Fruit fly (Drosophila melanogaster) ovary, adult (tissue): ENCODE data around the gene corto.
A peak's percentile ranks its signal among the peaks of the same experiment; 100 is the strongest.

Source experiments
- CG17801 ChIP-seq: fragments of 200-800 bp; optimal IDR thresholded peaks from 2 replicates; lab custom pipeline; 2019; ENCODE audit warnings: missing biosample characterization, mild to moderate bottlenecking, missing genetic modification characterization, moderate library complexity; ENCODE audit not compliant: partially characterized antibody

The corto gene

DNA sequence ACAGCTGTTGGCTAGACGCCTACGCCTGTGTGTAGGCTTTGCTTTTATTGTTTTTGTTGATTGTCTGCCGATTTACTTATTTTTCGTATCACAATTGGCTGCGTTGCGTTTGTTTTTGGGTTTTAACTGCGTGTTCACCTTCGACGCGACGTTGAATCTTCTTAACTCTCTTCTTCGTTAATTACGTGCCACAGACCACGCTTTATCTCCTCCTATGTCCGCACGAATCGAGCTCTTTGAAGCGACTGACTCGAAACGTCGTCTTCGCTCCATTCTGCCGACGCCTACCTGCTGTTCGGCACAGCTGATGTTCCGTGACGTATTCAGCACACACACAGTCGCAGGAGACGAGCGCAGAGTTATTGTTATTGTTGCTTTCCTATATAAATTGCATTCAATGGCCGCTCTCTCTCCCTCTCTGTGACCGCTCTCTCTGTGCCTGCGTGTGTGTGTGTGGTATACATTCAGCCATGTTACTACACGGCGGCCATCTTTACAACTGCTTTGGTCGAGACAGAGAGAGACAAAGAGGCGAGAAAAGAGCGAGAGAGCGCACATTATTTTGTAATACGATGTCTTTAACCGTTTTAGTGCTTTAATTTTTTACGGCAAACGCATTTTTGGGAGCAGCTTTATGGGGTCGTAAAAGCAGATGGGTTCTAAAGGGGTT is at the start of gene corto:
TSS of gene corto (minus strand) at position 251 of the 670 bp plus-strand sequence.
- peak; percentile 19 for TF ChIP-seq CG17801 (GFP tag; lab: Kevin White, UChicago)

DNA sequence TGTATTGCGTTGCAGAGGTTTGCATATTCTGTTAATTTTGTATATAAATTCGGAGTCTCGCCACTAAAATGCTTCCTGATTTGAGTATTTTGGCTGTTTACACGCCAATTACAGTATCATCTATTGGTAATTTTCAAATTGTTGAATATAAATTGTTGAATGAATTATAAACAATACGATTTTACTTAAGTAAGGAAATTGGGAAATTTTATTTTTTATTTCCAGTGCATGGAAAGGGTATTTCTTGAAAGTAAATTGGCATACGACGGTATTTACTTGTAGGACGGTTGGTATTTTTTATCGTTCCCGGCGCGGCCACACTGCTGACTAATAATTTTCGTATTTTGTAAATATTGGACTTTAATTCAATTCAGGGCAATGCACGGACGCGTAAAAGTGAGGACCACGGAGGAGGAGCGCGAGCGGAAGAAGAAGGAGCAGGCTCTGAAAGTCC is 40.9 kb upstream of the corto start, which contains the start of gene RabGGTa:
TSS of gene RabGGTa (plus strand) at position 298 of the 454 bp plus-strand sequence.
- TF ChIP-seq CG17801 (GFP tag; lab: Kevin White, UChicago): no peak

- no peak for TF ChIP-seq CG17801 (GFP tag; lab: Kevin White, UChicago)
Measured at dm6 chr3R:5126884-5127283, 40.0 kb upstream of the corto start.

DNA sequence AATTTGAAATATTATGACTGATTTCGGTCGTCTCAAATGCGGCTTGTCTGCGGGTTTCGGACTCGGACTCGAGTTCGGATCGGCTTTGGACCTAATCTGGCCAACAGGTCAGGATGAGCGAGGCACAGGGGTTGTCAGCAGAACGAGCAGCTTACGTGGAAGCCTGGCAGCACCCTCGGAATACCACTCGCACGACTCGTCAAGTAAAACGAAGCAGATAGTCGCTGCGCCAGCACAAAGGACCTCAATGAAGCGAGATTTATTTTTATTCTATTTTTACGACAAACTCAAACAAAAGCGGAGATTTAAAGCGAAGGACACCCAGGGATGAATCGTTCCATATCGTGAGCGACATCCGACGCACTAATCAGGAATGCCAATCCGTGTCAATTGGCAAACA is 39.0 kb upstream of the corto start:
- TF ChIP-seq CG17801 (GFP tag; lab: Kevin White, UChicago): no peak

DNA sequence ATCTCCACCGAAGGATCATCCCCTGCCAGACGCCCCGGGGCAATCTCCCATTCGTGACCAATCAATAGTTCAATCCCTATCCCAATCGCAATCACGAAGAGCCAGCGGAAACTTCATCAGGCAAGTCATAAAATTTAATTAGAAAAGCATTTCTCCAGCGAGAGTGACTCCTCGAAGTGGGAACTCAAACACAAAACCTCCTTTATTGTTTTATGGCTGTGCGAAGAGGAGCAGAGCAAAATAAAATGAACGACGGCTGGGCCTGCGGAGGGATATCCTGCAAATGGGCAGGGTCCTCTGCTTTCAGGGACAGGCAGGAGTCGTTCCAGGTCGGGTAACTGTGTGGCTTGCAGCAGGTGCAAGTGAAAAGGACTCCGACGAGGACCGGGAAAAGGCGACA is 38.1 kb upstream of the corto start:
- no peak for TF ChIP-seq CG17801 (GFP tag; lab: Kevin White, UChicago)

DNA sequence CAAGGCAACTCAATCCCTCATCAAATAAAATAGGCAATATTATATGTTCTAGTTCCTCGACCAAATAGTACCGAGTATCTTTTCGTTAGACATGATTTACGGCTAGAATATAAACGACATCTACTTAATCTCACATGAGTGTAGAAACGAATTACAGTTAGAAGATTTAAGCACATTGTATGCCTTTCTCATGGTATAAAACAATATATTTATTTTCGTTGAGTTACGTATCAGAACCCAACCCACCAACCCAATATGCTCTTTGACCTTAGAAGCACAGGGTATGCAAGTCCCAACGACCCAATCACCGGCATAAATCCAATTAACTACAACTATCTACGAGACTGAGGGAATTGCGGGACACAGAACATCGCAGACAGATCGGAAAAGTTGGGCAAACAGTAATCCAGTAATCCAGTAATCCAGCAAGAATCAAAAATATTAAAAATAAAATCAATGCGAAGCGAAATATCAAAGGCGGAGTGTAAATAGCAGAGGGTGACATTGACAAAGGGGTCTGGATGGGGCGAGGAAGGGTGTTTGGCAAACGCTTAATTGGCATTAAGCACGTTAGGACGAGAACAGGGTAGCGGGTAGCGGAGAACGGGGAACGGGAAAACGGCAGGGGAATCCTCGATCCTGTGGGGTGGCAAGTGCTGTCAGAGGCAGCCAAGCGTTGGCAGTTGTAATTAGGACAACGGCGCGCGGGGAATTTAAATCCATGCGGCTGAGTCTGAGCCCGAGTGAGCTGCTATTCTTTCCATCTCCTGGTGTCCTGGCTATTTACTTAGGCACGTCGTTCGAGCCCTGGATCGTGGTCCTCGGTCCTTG is 35.6 kb upstream of the corto start:
- no peak for TF ChIP-seq CG17801 (GFP tag; lab: Kevin White, UChicago)

- TF ChIP-seq CG17801 (GFP tag; lab: Kevin White, UChicago): no peak
Measured at dm6 chr3R:5120461-5121214, 33.8 kb upstream of the corto start.

DNA sequence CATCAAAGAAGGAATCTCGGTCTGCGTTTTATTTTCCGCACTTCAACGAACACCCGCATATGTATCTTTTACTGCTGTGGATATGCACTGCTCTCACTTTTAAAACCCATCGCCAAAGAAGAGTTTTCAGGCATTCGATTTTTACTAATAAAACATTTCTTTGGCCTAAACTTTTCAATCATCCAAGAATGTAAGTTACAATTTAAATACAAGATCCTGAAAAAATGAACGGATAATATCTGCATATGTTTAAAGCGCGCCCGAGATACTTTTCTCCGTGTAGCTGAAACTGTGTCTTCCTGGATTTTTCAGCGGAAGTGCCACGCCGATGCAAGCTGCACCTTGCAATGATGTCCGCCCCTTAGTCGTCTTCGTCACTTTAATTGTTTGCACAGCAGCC is 31.3 kb upstream of the corto start:
- no peak for TF ChIP-seq CG17801 (GFP tag; lab: Kevin White, UChicago)

dm6 chr3R:5116425-5116824 is 29.6 kb upstream of the corto start:
- no peak for TF ChIP-seq CG17801 (GFP tag; lab: Kevin White, UChicago)

- no peak for TF ChIP-seq CG17801 (GFP tag; lab: Kevin White, UChicago)
Measured at dm6 chr3R:5115448-5115847, 28.6 kb upstream of the corto start.

- no peak for TF ChIP-seq CG17801 (GFP tag; lab: Kevin White, UChicago)
Measured at dm6 chr3R:5114147-5114546, 27.3 kb upstream of the corto start.

DNA sequence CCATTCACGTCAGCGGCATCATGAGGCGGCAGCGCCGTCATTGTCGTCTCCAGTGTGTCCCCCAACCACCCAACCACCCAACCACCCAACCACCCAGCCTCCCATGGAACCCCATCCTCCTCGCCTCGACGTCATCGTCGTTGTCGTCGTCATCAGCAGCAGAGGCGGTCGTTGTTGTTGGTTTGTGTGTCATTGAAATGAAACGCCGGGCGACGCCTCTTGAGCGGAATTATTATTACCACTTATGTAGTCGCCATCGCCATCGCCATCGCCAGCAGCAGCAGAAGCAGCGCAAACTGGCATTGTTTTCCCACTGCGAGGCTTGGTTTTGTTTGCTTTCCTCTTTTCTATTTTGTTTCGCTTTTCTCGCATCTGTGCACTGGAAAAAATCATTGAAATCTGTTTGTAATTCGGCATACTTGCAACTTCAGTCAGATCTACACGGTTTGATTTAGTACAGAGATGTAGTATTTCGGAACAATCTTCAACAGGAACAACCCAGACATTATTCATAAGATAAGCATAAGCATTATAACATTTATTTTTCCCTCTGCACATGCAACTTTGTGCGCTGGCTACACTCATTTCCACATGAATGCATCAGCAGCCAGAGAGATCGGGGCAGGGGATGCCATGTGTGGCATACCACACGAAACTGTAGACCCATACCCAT is 26.1 kb upstream of the corto start:
- TF ChIP-seq CG17801 (GFP tag; lab: Kevin White, UChicago): no peak

DNA sequence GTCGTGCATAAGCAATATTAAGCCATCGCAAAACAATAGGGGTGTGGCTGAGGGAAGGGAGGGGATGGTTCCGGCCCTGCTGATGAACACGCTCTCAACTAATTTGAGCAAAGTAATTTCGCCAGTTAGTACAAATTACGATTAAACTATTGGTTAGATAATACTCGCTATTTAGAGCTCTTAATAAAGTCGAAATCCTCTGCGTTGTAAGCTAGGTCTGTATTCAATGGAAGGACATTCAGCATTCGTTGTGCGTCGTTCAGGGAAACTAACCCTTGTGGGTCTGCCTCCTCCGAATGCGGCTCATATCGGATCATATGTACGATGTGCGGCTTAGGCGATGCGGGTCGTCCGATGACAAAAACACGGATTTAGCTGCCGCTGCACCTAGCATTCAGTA is 25.5 kb upstream of the corto start:
- no peak for TF ChIP-seq CG17801 (GFP tag; lab: Kevin White, UChicago)

dm6 chr3R:5111887-5112286 is 25.0 kb upstream of the corto start:
- no peak for TF ChIP-seq CG17801 (GFP tag; lab: Kevin White, UChicago)
